Fruit fly (Drosophila melanogaster) whole organism, embryonic: ENCODE measurements around the gene RanGAP.

Source experiments
- Abd-B ChIP-seq: fragments of 200-800 bp; sonication (Bioruptor generic); optimal IDR thresholded peaks from 2 replicates; lab custom pipeline; 2018; ENCODE audit warnings: missing biosample characterization, mild to moderate bottlenecking, missing genetic modification characterization, moderate library complexity
- Atf-2 ChIP-seq: fragments of 200-800 bp; sonication (Bioruptor generic); optimal IDR thresholded peaks from 2 replicates; lab custom pipeline; 2016; ENCODE audit warnings: missing biosample characterization, missing genetic modification characterization
- Atf6 ChIP-seq: fragments of 200-800 bp; sonication (Bioruptor generic); IDR thresholded peaks from 2 replicates; pipeline ENCODE4 v1.3.6; 2022; ENCODE audit warnings: missing biosample characterization, missing genetic modification characterization
- Awh ChIP-seq: fragments of 200-800 bp; sonication (Bioruptor generic); IDR thresholded peaks from 2 replicates; pipeline ENCODE4, ENCODE4 v1.3.6; 2022; ENCODE audit warnings: missing biosample characterization, missing genetic modification characterization
- Bgb ChIP-seq: fragments of 200-800 bp; sonication (Bioruptor generic); IDR thresholded peaks from 2 replicates; pipeline ENCODE4 v1.3.6; 2022; ENCODE audit warnings: missing biosample characterization, missing genetic modification characterization; ENCODE audit not compliant: partially characterized antibody
- CG10654 ChIP-seq: fragments of 200-800 bp; sonication (Bioruptor generic); optimal IDR thresholded peaks from 2 replicates; lab custom pipeline; 2016; ENCODE audit warnings: missing biosample characterization, missing genetic modification characterization
- CG11085 ChIP-seq: fragments of 200-800 bp; sonication (Bioruptor generic); IDR thresholded peaks from 2 replicates; pipeline ENCODE4 v1.3.6; 2022; ENCODE audit warnings: missing biosample characterization, missing genetic modification characterization
- CG11504 ChIP-seq: fragments of 200-800 bp; sonication (Bioruptor generic); optimal IDR thresholded peaks from 3 replicates; lab custom pipeline; 2019; ENCODE audit warnings: missing biosample characterization, mild to moderate bottlenecking, missing genetic modification characterization, moderate library complexity
- CG11723 ChIP-seq: fragments of 200-800 bp; sonication (Bioruptor generic); optimal IDR thresholded peaks from 2 replicates; lab custom pipeline; 2017; ENCODE audit warnings: missing biosample characterization, mild to moderate bottlenecking, missing genetic modification characterization
- CG12942 ChIP-seq: fragments of 200-800 bp; sonication (Bioruptor generic); optimal IDR thresholded peaks from 3 replicates; lab custom pipeline; 2016; ENCODE audit warnings: missing biosample characterization, missing genetic modification characterization
- CG14014 ChIP-seq: fragments of 200-800 bp; sonication (Bioruptor generic); IDR thresholded peaks from 2 replicates; pipeline ENCODE4 v1.3.6; 2022; ENCODE audit warnings: missing biosample characterization, missing genetic modification characterization
- CG14667 ChIP-seq: fragments of 200-800 bp; sonication (Bioruptor generic); IDR thresholded peaks from 2 replicates; pipeline ENCODE4 v1.3.6; 2022; ENCODE audit warnings: missing biosample characterization, missing genetic modification characterization
- CG15479 ChIP-seq: fragments of 200-800 bp; sonication (Bioruptor generic); optimal IDR thresholded peaks from 3 replicates; lab custom pipeline; 2019; ENCODE audit warnings: missing biosample characterization, mild to moderate bottlenecking, missing genetic modification characterization, moderate library complexity
- CG17802 ChIP-seq: fragments of 200-800 bp; sonication (Bioruptor generic); optimal IDR thresholded peaks from 2 replicates; lab custom pipeline; 2018; ENCODE audit warnings: missing biosample characterization, mild to moderate bottlenecking, missing genetic modification characterization, moderate library complexity
- CG33557 ChIP-seq: fragments of 200-800 bp; sonication (Bioruptor generic); optimal IDR thresholded peaks from 2 replicates; lab custom pipeline; 2019; ENCODE audit warnings: missing biosample characterization, mild to moderate bottlenecking, missing genetic modification characterization, moderate library complexity
- CG3838 ChIP-seq: fragments of 200-800 bp; sonication (Bioruptor generic); optimal IDR thresholded peaks from 3 replicates; lab custom pipeline; 2016; ENCODE audit warnings: missing biosample characterization, missing genetic modification characterization
- CG6175 ChIP-seq: fragments of 200-800 bp; sonication (Bioruptor generic); IDR thresholded peaks from 3 replicates; pipeline ENCODE4 v1.3.6; 2022; ENCODE audit warnings: missing biosample characterization, missing genetic modification characterization
- CG6689 ChIP-seq: fragments of 200-800 bp; sonication (Bioruptor generic); IDR thresholded peaks from 2 replicates; pipeline ENCODE4 v1.3.6; 2022; ENCODE audit warnings: missing biosample characterization, missing genetic modification characterization
- CG7786 ChIP-seq: fragments of 200-800 bp; sonication (Bioruptor generic); optimal IDR thresholded peaks from 2 replicates; lab custom pipeline; 2016; ENCODE audit warnings: missing biosample characterization, missing genetic modification characterization
- CG8944 ChIP-seq: fragments of 200-800 bp; sonication (Bioruptor generic); optimal IDR thresholded peaks from 3 replicates; lab custom pipeline; 2016; ENCODE audit warnings: missing biosample characterization, missing genetic modification characterization
- Dp ChIP-seq: fragments of 200-800 bp; sonication (Bioruptor generic); optimal IDR thresholded peaks from 2 replicates; lab custom pipeline; 2018; ENCODE audit warnings: missing biosample characterization, mild to moderate bottlenecking, missing genetic modification characterization, moderate library complexity
- Fer3 ChIP-seq: fragments of 200-800 bp; sonication (Bioruptor generic); optimal IDR thresholded peaks from 2 replicates; lab custom pipeline; 2018; ENCODE audit warnings: missing biosample characterization, mild to moderate bottlenecking, missing genetic modification characterization, moderate library complexity
- HmgZ ChIP-seq: fragments of 200-800 bp; sonication (Bioruptor generic); optimal IDR thresholded peaks from 2 replicates; lab custom pipeline; 2018; ENCODE audit warnings: missing biosample characterization, mild to moderate bottlenecking, missing genetic modification characterization
- Hsf ChIP-seq: fragments of 200-800 bp; sonication (Bioruptor generic); optimal IDR thresholded peaks from 3 replicates; lab custom pipeline; 2016; ENCODE audit warnings: missing biosample characterization, missing genetic modification characterization
- Jarid2 ChIP-seq: fragments of 200-800 bp; sonication (Bioruptor generic); optimal IDR thresholded peaks from 3 replicates; lab custom pipeline; 2017; ENCODE audit warnings: mild to moderate bottlenecking, missing biosample characterization, missing genetic modification reagents, missing genetic modification characterization
- Lim3 ChIP-seq: fragments of 200-800 bp; sonication (Bioruptor generic); IDR thresholded peaks from 2 replicates; pipeline ENCODE4 v1.3.6; 2022; ENCODE audit warnings: missing biosample characterization, missing genetic modification characterization
- Max ChIP-seq: fragments of 200-800 bp; sonication (Bioruptor generic); optimal IDR thresholded peaks from 2 replicates; lab custom pipeline; 2016; ENCODE audit warnings: missing biosample characterization, mild to moderate bottlenecking, missing genetic modification characterization
- Optix ChIP-seq: fragments of 200-800 bp; sonication (Bioruptor generic); IDR thresholded peaks from 3 replicates; pipeline ENCODE4 v1.3.6; 2022; ENCODE audit warnings: missing biosample characterization, missing genetic modification characterization
- Xrp1 ChIP-seq: fragments of 200-800 bp; sonication (Bioruptor generic); IDR thresholded peaks from 2 replicates; pipeline ENCODE4 v1.3.6; 2022; ENCODE audit warnings: missing biosample characterization, missing genetic modification characterization
- aop ChIP-seq: fragments of 200-800 bp; sonication (Bioruptor generic); IDR thresholded peaks from 2 replicates; pipeline ENCODE4 v1.3.6; 2022; ENCODE audit warnings: missing biosample characterization, missing genetic modification characterization
- chif ChIP-seq, 2 experiments: fragments of 200-800 bp; sonication (Bioruptor generic); optimal IDR thresholded peaks; 3 replicates each; lab custom pipeline; 2016; ENCODE audit warnings: missing biosample characterization in 2 of 2, missing genetic modification characterization in 2 of 2
- dmrt99B ChIP-seq: fragments of 200-800 bp; sonication (Bioruptor generic); optimal IDR thresholded peaks from 2 replicates; lab custom pipeline; 2018; ENCODE audit warnings: missing biosample characterization, mild to moderate bottlenecking, missing genetic modification characterization, moderate library complexity
- exex ChIP-seq: fragments of 200-800 bp; sonication (Bioruptor generic); optimal IDR thresholded peaks from 4 replicates; lab custom pipeline; 2018; ENCODE audit warnings: missing biosample characterization, mild to moderate bottlenecking, missing genetic modification characterization, moderate library complexity
- ftz-f1 ChIP-seq: fragments of 200-800 bp; sonication (Bioruptor generic); optimal IDR thresholded peaks from 2 replicates; lab custom pipeline; 2016; ENCODE audit warnings: missing biosample characterization, missing genetic modification characterization
- hth ChIP-seq: fragments of >200 bp; optimal IDR thresholded peaks from 2 replicates; lab custom pipeline; 2017; ENCODE audit warnings: inconsistent platforms
- ind ChIP-seq: fragments of 200-800 bp; sonication (Bioruptor generic); optimal IDR thresholded peaks from 3 replicates; lab custom pipeline; 2016; ENCODE audit warnings: missing biosample characterization, missing genetic modification characterization
- kah ChIP-seq: fragments of 200-800 bp; sonication (Bioruptor generic); optimal IDR thresholded peaks from 2 replicates; lab custom pipeline; 2018; ENCODE audit warnings: missing biosample characterization, mild to moderate bottlenecking, missing genetic modification characterization
- kni ChIP-seq: fragments of 200-800 bp; sonication (Bioruptor generic); optimal IDR thresholded peaks from 3 replicates; lab custom pipeline; 2017; ENCODE audit warnings: mild to moderate bottlenecking, missing biosample characterization, missing genetic modification reagents, missing genetic modification characterization
- mld ChIP-seq: fragments of 200-800 bp; sonication (Bioruptor generic); IDR thresholded peaks from 3 replicates; pipeline ENCODE4 v1.3.6; 2022; ENCODE audit warnings: missing biosample characterization, missing genetic modification characterization; ENCODE audit not compliant: partially characterized antibody
- pan ChIP-seq, 4 experiments: fragments of >200 bp in 3 of 4; fragments of 200-800 bp in 1 of 4; sonication (Bioruptor generic) in 1 of 4; optimal IDR thresholded peaks in 3 of 4; IDR thresholded peaks in 1 of 4; 2 replicates each; pipeline versions ENCODE4 v1.3.6 to Lab custom; 2017 to 2022; ENCODE audit warnings: missing biosample characterization in 2 of 4, missing genetic modification characterization in 2 of 4, mixed read lengths in 1 of 4
- pnt ChIP-seq: fragments of 200-800 bp; sonication (Bioruptor generic); optimal IDR thresholded peaks from 3 replicates; lab custom pipeline; 2016; ENCODE audit warnings: missing biosample characterization, missing genetic modification characterization
- salm ChIP-seq: fragments of 200-800 bp; sonication (Bioruptor generic); optimal IDR thresholded peaks from 2 replicates; lab custom pipeline; 2018; ENCODE audit warnings: missing biosample characterization, mild to moderate bottlenecking, missing genetic modification characterization
- sc ChIP-seq, 3 experiments: fragments of >200 bp in 2 of 3; fragments of 200-800 bp in 1 of 3; sonication (Bioruptor generic) in 1 of 3; optimal IDR thresholded peaks; 2 replicates in 2 of 3; 3 replicates in 1 of 3; lab custom pipeline; 2017; ENCODE audit warnings: mild to moderate bottlenecking in 1 of 3, missing biosample characterization in 1 of 3, missing genetic modification characterization in 1 of 3, missing genetic modification reagents in 1 of 3
- schlank ChIP-seq: fragments of 200-800 bp; sonication (Bioruptor generic); optimal IDR thresholded peaks from 2 replicates; lab custom pipeline; 2018; ENCODE audit warnings: missing biosample characterization, mild to moderate bottlenecking, missing genetic modification characterization
- shn ChIP-seq: fragments of 200-800 bp; sonication (Bioruptor generic); optimal IDR thresholded peaks from 3 replicates; lab custom pipeline; 2016; ENCODE audit warnings: missing biosample characterization, missing genetic modification characterization
- sim ChIP-seq: fragments of 200-800 bp; sonication (Bioruptor generic); IDR thresholded peaks from 2 replicates; pipeline ENCODE4 v1.3.6; 2022; ENCODE audit warnings: missing biosample characterization, missing genetic modification characterization
- sisA ChIP-seq: fragments of 200-800 bp; sonication (Bioruptor generic); IDR thresholded peaks from 2 replicates; pipeline ENCODE4 v1.3.6; 2022; ENCODE audit warnings: missing biosample characterization, missing genetic modification characterization
- tio ChIP-seq: fragments of 200-800 bp; sonication (Bioruptor generic); optimal IDR thresholded peaks from 2 replicates; lab custom pipeline; 2017; ENCODE audit warnings: missing biosample characterization, missing genetic modification characterization, inconsistent platforms
- twi ChIP-seq: fragments of 200-800 bp; optimal IDR thresholded peaks from 2 replicates; lab custom pipeline; 2019; ENCODE audit warnings: missing biosample characterization, mild to moderate bottlenecking, missing genetic modification characterization, moderate library complexity
- wdn ChIP-seq: fragments of 200-800 bp; sonication (Bioruptor generic); IDR thresholded peaks from 2 replicates; pipeline ENCODE4 v1.3.6; 2022; ENCODE audit warnings: missing biosample characterization, missing genetic modification characterization

Gene RanGAP

dm6 chr2L:19444734-19445140 is 3.0 kb downstream of the RanGAP start, which contains the start of gene Hs2st (continued):
- TF ChIP-seq dmrt99B (tag; lab: Kevin White, UChicago) (peak; percentile 86), CG10654 (GFP tag; lab: Kevin White, UChicago) (peak; percentile 94), ftz-f1 (GFP tag; lab: Kevin White, UChicago) (peak; percentile 88), Hsf (GFP tag; lab: Kevin White, UChicago) (peak; percentile 97), Awh (GFP tag; lab: Robert Waterston, UW) (peak; percentile 79), HmgZ (tag; lab: Kevin White, UChicago) (peak; percentile 96), pan (optimal IDR thresholded peaks at IDR 0.05; lab: Kevin White, UChicago) (no peak), pan (GFP tag; optimal IDR thresholded peaks at IDR 0.05 in 1 of 2, IDR thresholded peaks at IDR 0.05 in 1 of 2) (peak in 1 of 2 experiments; percentile 93), mld (GFP tag; lab: Robert Waterston, UW) (no peak), pnt (GFP tag; lab: Kevin White, UChicago) (peak; percentile 95), Max (GFP tag; lab: Kevin White, UChicago) (peak; percentile 96), CG6175 (peak; percentile 88), tio (GFP tag; lab: Kevin White, UChicago) (peak; percentile 87), CG15479 (GFP tag; lab: Kevin White, UChicago) (peak; percentile 93), Atf6 (GFP tag; lab: Robert Waterston, UW) (peak; percentile 90), hth (lab: Kevin White, UChicago) (no peak), Abd-B (peak; percentile 94), wdn (GFP tag; lab: Robert Waterston, UW) (peak; percentile 89), CG12942 (GFP tag; lab: Kevin White, UChicago) (peak; percentile 96), Fer3 (peak; percentile 88), CG33557 (GFP tag; lab: Kevin White, UChicago) (peak; percentile 86), Jarid2 (peak; percentile 66), exex (peak; percentile 57), sim (peak; percentile 64; the same call in 1 of the 2 replicates), CG11085 (GFP tag; lab: Robert Waterston, UW) (peak; percentile 92), CG17802 (tag; lab: Kevin White, UChicago) (peak; percentile 72), salm (tag; lab: Kevin White, UChicago) (peak; percentile 65), schlank (tag; lab: Kevin White, UChicago) (peak; percentile 78), Optix (GFP tag; lab: Robert Waterston, UW) (peak; percentile 90), aop (GFP tag; lab: Robert Waterston, UW) (peak; percentile 80), ind (GFP tag; lab: Kevin White, UChicago) (peak; percentile 97), CG8944 (GFP tag; lab: Kevin White, UChicago) (peak; percentile 95), CG11723 (GFP tag; lab: Kevin White, UChicago) (peak; percentile 85), twi (tag; lab: Kevin White, UChicago) (peak; percentile 86), sisA (GFP tag; lab: Robert Waterston, UW) (peak; percentile 96), sc (optimal IDR thresholded peaks at IDR 0.05; lab: Kevin White, UChicago) (no peak), sc (GFP tag; optimal IDR thresholded peaks at IDR 0.05; lab: Kevin White, UChicago) (peak; percentile 81), CG14667 (GFP tag; lab: Robert Waterston, UW) (peak; percentile 92), kni (GFP tag; lab: Kevin White, UChicago) (peak; percentile 76), CG7786 (peak; percentile 96), shn (GFP tag; lab: Kevin White, UChicago) (peak; percentile 97), Xrp1 (GFP tag; lab: Robert Waterston, UW) (peak; percentile 94), Bgb (0 out of 2 replicates have a peak, but pooled peaks have one; percentile 17), CG6689 (GFP tag; lab: Robert Waterston, UW) (peak; percentile 91), chif (GFP tag; optimal IDR thresholded peaks at IDR 0.05; lab: Kevin White, UChicago) (peak; percentile 95), Dp (peak; percentile 67), kah (GFP tag; lab: Kevin White, UChicago) (peak; percentile 53), Atf-2 (GFP tag; lab: Kevin White, UChicago) (peak; percentile 96), Lim3 (peak; percentile 77), CG11504 (peak; percentile 89), CG3838 (GFP tag; lab: Kevin White, UChicago) (peak; percentile 79), CG14014 (GFP tag; lab: Robert Waterston, UW) (peak; percentile 92)
